Worm (Caenorhabditis elegans) whole organism, early embryonic: Measurements from ENCODE around the gene cyp-44A1.

Experiments
- B0310.2 ChIP-seq: sonication (generic microtip); optimal IDR thresholded peaks from 2 replicates; lab custom pipeline; 2016; ENCODE audit warnings: mild to moderate bottlenecking, missing genetic modification characterization, missing compliant biosample characterization
- F13C5.2 ChIP-seq: sonication (generic microtip); optimal IDR thresholded peaks from 2 replicates; lab custom pipeline; 2017; ENCODE audit warnings: mild to moderate bottlenecking, missing genetic modification characterization, inconsistent platforms, missing compliant biosample characterization
- aly-1 ChIP-seq: sonication (generic microtip); optimal IDR thresholded peaks from 2 replicates; lab custom pipeline; 2016; ENCODE audit warnings: missing genetic modification characterization, missing compliant biosample characterization
- ama-1 ChIP-seq: fragments of 150-350 bp; optimal IDR thresholded peaks from 2 replicates; lab custom pipeline; 2014
- ceh-13 ChIP-seq: fragments of 200-800 bp; sonication (Bioruptor generic); optimal IDR thresholded peaks from 2 replicates; lab custom pipeline; 2018; ENCODE audit warnings: mild to moderate bottlenecking, missing genetic modification characterization, missing compliant biosample characterization
- hmbx-1 ChIP-seq: sonication (generic microtip); optimal IDR thresholded peaks from 2 replicates; lab custom pipeline; 2016; ENCODE audit warnings: mild to moderate bottlenecking, missing genetic modification characterization, missing compliant biosample characterization
- hmg-4 ChIP-seq: fragments of 200-800 bp; sonication (Bioruptor generic); optimal IDR thresholded peaks from 2 replicates; lab custom pipeline; 2018; ENCODE audit warnings: mild to moderate bottlenecking, missing genetic modification characterization, missing compliant biosample characterization
- scrt-1 ChIP-seq: fragments of 200-800 bp; sonication (Bioruptor generic); IDR thresholded peaks from 2 replicates; pipeline ENCODE4 v1.3.6; 2022; ENCODE audit warnings: missing genetic modification characterization, missing compliant biosample characterization
- tbx-11 ChIP-seq: fragments of 200-800 bp; sonication (Bioruptor generic); IDR thresholded peaks from 2 replicates; pipeline ENCODE4 v1.3.6; 2022; ENCODE audit warnings: missing genetic modification characterization, missing compliant biosample characterization

- TF ChIP-seq hmbx-1 (no peak), ama-1 (lab: Kevin White, UChicago) (no peak), ceh-13 (GFP tag; lab: Kevin White, UChicago) (no peak), tbx-11 (GFP tag; lab: Robert Waterston, UW) (no peak), F13C5.2 (tag; lab: Kevin White, UChicago) (no peak), B0310.2 (no peak), hmg-4 (GFP tag; lab: Kevin White, UChicago) (no peak), aly-1 (no peak), scrt-1 (GFP tag; lab: Robert Waterston, UW) (no peak)
Observed at ce11 chrII:5511417-5512353, 7.8 kb downstream of the cyp-44A1 start.
